Worm (Caenorhabditis elegans) whole organism, L4 larva: ENCODE data around the gene cyp-23A1.

ENCODE experiments used
- dmd-9 ChIP-seq: fragments of 200-800 bp; sonication (Bioruptor generic); IDR thresholded peaks from 2 replicates; pipeline ENCODE4 v1.3.6; 2022; ENCODE audit warnings: missing genetic modification reagents, missing genetic modification characterization, missing compliant biosample characterization
- mes-2 ChIP-seq: sonication (generic microtip); optimal IDR thresholded peaks from 2 replicates; lab custom pipeline; 2016; ENCODE audit warnings: missing genotype, mild to moderate bottlenecking, missing genetic modification characterization, missing compliant biosample characterization; ENCODE audit not compliant: poor library complexity, severe bottlenecking
- tag-97 ChIP-seq: fragments of 200-800 bp; sonication (Bioruptor generic); IDR thresholded peaks from 2 replicates; pipeline ENCODE4 v1.3.6; 2022; ENCODE audit warnings: missing genetic modification characterization, missing compliant biosample characterization

DNA sequence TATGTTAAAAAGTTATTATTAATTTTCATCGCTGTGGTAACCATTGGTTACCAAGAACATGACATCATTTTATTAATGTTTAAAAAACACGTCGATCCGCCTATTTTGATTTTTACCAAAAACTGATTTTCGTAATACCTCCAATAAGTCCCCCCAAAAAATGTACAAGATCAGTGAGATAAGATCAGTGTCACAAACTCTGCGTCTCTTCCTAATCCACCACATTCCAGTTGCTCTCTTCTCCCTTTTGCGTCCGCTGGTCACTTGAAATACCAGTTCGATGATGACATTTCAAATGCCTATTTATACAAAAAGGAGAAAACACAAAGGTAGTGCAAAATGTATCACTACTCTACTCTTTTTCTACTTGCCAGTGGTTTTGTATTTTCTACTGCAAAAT lies 48.1 kb downstream of the cyp-23A1 start, which contains the start of gene M03A1.8:
- no peak for TF ChIP-seq dmd-9 (GFP tag; lab: Robert Waterston, UW)
- TF ChIP-seq tag-97, result no peak
- TF ChIP-seq mes-2 (tag; lab: Kevin White, UChicago), result no peak
